Fruit fly (Drosophila melanogaster): ENCODE results near the gene Rpt3.

The Rpt3 gene

dm6 chrX:11081242-11081641 is 43.7 kb upstream of the Rpt3 start (continued):
- TF ChIP-seq CG30403 (GFP tag; optimal IDR thresholded peaks at IDR 0.05) (no peak), tx (GFP tag; optimal IDR thresholded peaks at IDR 0.05) (no peak), GATAe (GFP tag; conservative IDR thresholded peaks at IDR 0.05) (no peak), CG43689 (GFP tag; IDR thresholded peaks at IDR 0.05) (no peak), fd96Cb (tag; optimal IDR thresholded peaks at IDR 0.05) (peak; percentile 51), ttk (GFP tag; IDR thresholded peaks at IDR 0.05) (peak; percentile 57; the same call in 1 of the 2 replicates), Dbx (GFP tag; IDR thresholded peaks at IDR 0.05) (no peak), Scr (GFP tag; IDR thresholded peaks at IDR 0.05; ENCODE audit: partially characterized antibody) (no peak), hbn (GFP tag; IDR thresholded peaks at IDR 0.05; ENCODE audit: partially characterized antibody) (no peak), stwl (tag; optimal IDR thresholded peaks at IDR 0.05) (no peak), ara (GFP tag; IDR thresholded peaks at IDR 0.05) (no peak), CG15479 (GFP tag; optimal IDR thresholded peaks at IDR 0.05) (no peak), CG6683 (GFP tag; optimal IDR thresholded peaks at IDR 0.05) (no peak), grau (tag; optimal IDR thresholded peaks at IDR 0.05) (peak; percentile 63), TFAM (GFP tag; optimal IDR thresholded peaks at IDR 0.05) (no peak), CG2712 (tag; optimal IDR thresholded peaks at IDR 0.05) (no peak), CG2202 (tag; optimal IDR thresholded peaks at IDR 0.05) (no peak), CG8478 (optimal IDR thresholded peaks at IDR 0.05) (no peak), MTF-1 (GFP tag; optimal IDR thresholded peaks at IDR 0.05; ENCODE audit: borderline replicate concordance) (no peak), Mes4 (GFP tag; optimal IDR thresholded peaks at IDR 0.05) (no peak), Camta (GFP tag; optimal IDR thresholded peaks at IDR 0.05) (no peak), tup (GFP tag; optimal IDR thresholded peaks at IDR 0.05) (no peak), CG13424 (tag; optimal IDR thresholded peaks at IDR 0.05) (peak; percentile 59), CG14860 (GFP tag; IDR thresholded peaks at IDR 0.05; ENCODE audit: partially characterized antibody) (no peak), CG14441 (GFP tag; IDR thresholded peaks at IDR 0.05) (peak; percentile 51; the same call in 1 of the 2 replicates), CG15601 (tag; optimal IDR thresholded peaks at IDR 0.05) (no peak), CG31388 (GFP tag; optimal IDR thresholded peaks at IDR 0.05) (no peak), ewg (GFP tag; optimal IDR thresholded peaks at IDR 0.05) (peak; percentile 3), Hmr (GFP tag; optimal IDR thresholded peaks at IDR 0.05) (peak; percentile 67), CG1024 (GFP tag; IDR thresholded peaks at IDR 0.05) (no peak), sna (GFP tag; IDR thresholded peaks at IDR 0.05; ENCODE audit: partially characterized antibody) (no peak), Spps (tag; optimal IDR thresholded peaks at IDR 0.05) (no peak), Lim3 (GFP tag; IDR thresholded peaks at IDR 0.05) (no peak)

dm6 chrX:11081834-11082233 is 43.1 kb upstream of the Rpt3 start:
- TF ChIP-seq CG10543 (GFP tag; optimal IDR thresholded peaks at IDR 0.05) = no peak
- no peak for TF ChIP-seq Xbp1 (GFP tag; optimal IDR thresholded peaks at IDR 0.05)
- no peak for TF ChIP-seq Camta (GFP tag; optimal IDR thresholded peaks at IDR 0.05)
- TF ChIP-seq Trl (optimal IDR thresholded peaks at IDR 0.05) = peak; percentile 2 to 8
- no peak for TF ChIP-seq Trl (GFP tag; optimal IDR thresholded peaks at IDR 0.05)
- TF ChIP-seq ewg (GFP tag; optimal IDR thresholded peaks at IDR 0.05) = no peak
- TF ChIP-seq CG14965 (GFP tag; optimal IDR thresholded peaks at IDR 0.05; ENCODE audit: borderline replicate concordance) = peak; percentile 89
- TF ChIP-seq stwl (tag; optimal IDR thresholded peaks at IDR 0.05) = peak; percentile 16
- TF ChIP-seq Abd-B (GFP tag; optimal IDR thresholded peaks at IDR 0.05) = peak; percentile 1
- no peak for TF ChIP-seq oc (tag; optimal IDR thresholded peaks at IDR 0.05)
- TF ChIP-seq CTCF (GFP tag; optimal IDR thresholded peaks at IDR 0.05) = peak; percentile 88
- TF ChIP-seq Hr51 (GFP tag; optimal IDR thresholded peaks at IDR 0.05) = no peak
- TF ChIP-seq Dp (GFP tag; optimal IDR thresholded peaks at IDR 0.05) = no peak
- TF ChIP-seq CG14050 (GFP tag; IDR thresholded peaks at IDR 0.05) = no peak
- no peak for TF ChIP-seq CG16815 (GFP tag; optimal IDR thresholded peaks at IDR 0.05)
- no peak for TF ChIP-seq CG4730 (GFP tag; IDR thresholded peaks at IDR 0.05)
- TF ChIP-seq CG9876 (GFP tag; optimal IDR thresholded peaks at IDR 0.05) = no peak
- TF ChIP-seq pho (GFP tag; optimal IDR thresholded peaks at IDR 0.05) = no peak
- peak; percentile 3 for TF ChIP-seq zen (tag; optimal IDR thresholded peaks at IDR 0.05)
- no peak for TF ChIP-seq pb (GFP tag; optimal IDR thresholded peaks at IDR 0.05)
- TF ChIP-seq fd102C (GFP tag; optimal IDR thresholded peaks at IDR 0.05) = no peak
- TF ChIP-seq CG7786 (GFP tag; optimal IDR thresholded peaks at IDR 0.05) = no peak
- TF ChIP-seq tin (GFP tag; optimal IDR thresholded peaks at IDR 0.05) = no peak
